Worm (Caenorhabditis elegans): ENCODE results near the gene pfk-1.2.

The pfk-1.2 gene

DNA sequence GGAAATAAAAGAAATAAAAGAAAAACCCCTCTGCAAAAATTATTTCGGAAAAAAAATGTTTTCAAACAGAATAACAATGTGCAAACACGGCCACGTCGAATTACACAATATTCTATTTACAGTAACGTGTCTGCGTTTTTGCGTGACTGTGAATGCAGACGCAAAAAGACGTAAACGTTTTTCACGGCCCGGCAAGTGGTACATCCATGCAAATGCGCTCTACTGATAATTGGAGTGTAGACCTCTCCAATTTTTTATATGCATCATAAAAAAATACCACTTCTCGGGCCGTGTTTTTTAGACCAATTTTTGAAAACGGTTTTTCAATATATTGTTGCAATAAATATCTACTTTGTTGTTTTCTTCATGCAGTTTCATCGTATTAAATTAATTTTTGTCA lies 17.9 kb downstream of the pfk-1.2 start, which contains the start of gene nstp-10 (continued):
- TF ChIP-seq sdz-38 (tag; optimal IDR thresholded peaks at IDR 0.05) (no peak), attf-6 (GFP tag; IDR thresholded peaks at IDR 0.05) (peak; percentile 61), dox-1 (GFP tag; IDR thresholded peaks at IDR 0.05) (peak; percentile 97), tbp1 (GFP tag; optimal IDR thresholded peaks at IDR 0.05) (peak; percentile 72), nfyb-1 (GFP tag; IDR thresholded peaks at IDR 0.05) (peak; percentile 77), B0019.2 (GFP tag; conservative IDR thresholded peaks at IDR 0.05) (peak; percentile 98), ama-1 (optimal IDR thresholded peaks at IDR 0.05) (no peak), ama-1 (GFP tag; optimal IDR thresholded peaks at IDR 0.05) (no peak), ztf-26 (tag; optimal IDR thresholded peaks at IDR 0.05) (no peak), ceh-100 (GFP tag; IDR thresholded peaks at IDR 0.05) (peak; percentile 76), chd-7 (tag; optimal IDR thresholded peaks at IDR 0.05) (no peak), mcd-1 (GFP tag; IDR thresholded peaks at IDR 0.05) (peak; percentile 95), C17E4.6 (GFP tag; IDR thresholded peaks at IDR 0.05) (peak; percentile 83), attf-5 (GFP tag; optimal IDR thresholded peaks at IDR 0.05) (peak; percentile 70), lsy-27 (tag; optimal IDR thresholded peaks at IDR 0.05; ENCODE audit: borderline replicate concordance, insufficient read depth) (no peak), bed-1 (GFP tag; IDR thresholded peaks at IDR 0.05) (no peak), ceh-40 (GFP tag; IDR thresholded peaks at IDR 0.05) (no peak), ztf-6 (GFP tag; IDR thresholded peaks at IDR 0.05) (no peak), zim-3 (tag; optimal IDR thresholded peaks at IDR 0.05) (no peak), gei-17 (GFP tag; optimal IDR thresholded peaks at IDR 0.05) (no peak), egrh-3 (GFP tag; IDR thresholded peaks at IDR 0.05) (no peak), aptf-2 (GFP tag; conservative IDR thresholded peaks at IDR 0.05) (0 out of 2 replicates have a peak, but pooled peaks have one; percentile 39), madf-10 (tag; optimal IDR thresholded peaks at IDR 0.05) (no peak), nhr-120 (GFP tag; IDR thresholded peaks at IDR 0.05) (no peak), unc-62 (GFP tag; optimal IDR thresholded peaks at IDR 0.05) (no peak), athp-1 (tag; optimal IDR thresholded peaks at IDR 0.05) (peak; percentile 88), lag-1 (GFP tag; IDR thresholded peaks at IDR 0.05) (no peak), F10E7.11 (tag; optimal IDR thresholded peaks at IDR 0.05) (no peak), rpc-1 (optimal IDR thresholded peaks at IDR 0.05) (no peak), rpc-1 (tag; optimal IDR thresholded peaks at IDR 0.05) (no peak), Y67H2A.10 (GFP tag; conservative IDR thresholded peaks at IDR 0.05) (peak; percentile 54; the same call in 1 of the 2 replicates), hlh-26 (GFP tag; conservative IDR thresholded peaks at IDR 0.05) (no peak), bed-2 (GFP tag; IDR thresholded peaks at IDR 0.05) (peak; percentile 62; the same call in 1 of the 2 replicates), die-1 (tag; optimal IDR thresholded peaks at IDR 0.05) (no peak), hmg-1.2 (GFP tag; IDR thresholded peaks at IDR 0.05) (peak; percentile 69), let-526 (GFP tag; IDR thresholded peaks at IDR 0.05) (no peak), rec-8 (tag; optimal IDR thresholded peaks at IDR 0.05) (peak in 1 of 2 experiments; percentile 51), egl-44 (GFP tag; IDR thresholded peaks at IDR 0.05) (no peak), F37B4.10 (GFP tag; IDR thresholded peaks at IDR 0.05) (no peak), hlh-12 (tag; optimal IDR thresholded peaks at IDR 0.05) (no peak), C06A6.2 (GFP tag; conservative IDR thresholded peaks at IDR 0.05) (no peak), D2030.7 (GFP tag; IDR thresholded peaks at IDR 0.05) (peak; percentile 97), snpc-4 (GFP tag; optimal IDR thresholded peaks at IDR 0.05) (peak; percentile 59), snpc-4 (tag; optimal IDR thresholded peaks at IDR 0.05) (peak; percentile 60 to 78 (median 74)), Y53G8AR.9 (GFP tag; conservative IDR thresholded peaks at IDR 0.05) (peak; percentile 68; the same call in 1 of the 2 replicates), lir-1 (GFP tag; conservative IDR thresholded peaks at IDR 0.05) (peak; percentile 71), hmg-20 (GFP tag; IDR thresholded peaks at IDR 0.05) (no peak), ztf-25 (GFP tag; IDR thresholded peaks at IDR 0.05) (0 out of 2 replicates have a peak, but pooled peaks have one; percentile 75), cebp-2 (GFP tag; IDR thresholded peaks at IDR 0.05) (no peak), dpff-1 (tag; optimal IDR thresholded peaks at IDR 0.05) (no peak), F33H1.4 (GFP tag; IDR thresholded peaks at IDR 0.05) (peak; percentile 74)
